Worm (Caenorhabditis elegans): ENCODE measurements around the gene lgc-17.

- no peak for TF ChIP-seq T22C8.4 (GFP tag; IDR thresholded peaks at IDR 0.05)
- no peak for TF ChIP-seq ref-1 (GFP tag; conservative IDR thresholded peaks at IDR 0.05)
Measured at ce11 chrX:12082813-12083212, 38.6 kb upstream of the lgc-17 start.

Data from whole organism, midembryonic.